Fruit fly (Drosophila melanogaster) whole organism, adult: ENCODE data around the gene CG1847.

Experiments used
- CG12768 ChIP-seq: fragments of 200-800 bp; sonication (Bioruptor generic); optimal IDR thresholded peaks from 2 replicates; lab custom pipeline; 2017; ENCODE audit warnings: missing biosample characterization, missing genetic modification characterization, mild to moderate bottlenecking, moderate library complexity, missing genetic modification reagents
- CG14711 ChIP-seq: fragments of 200-800 bp; sonication (Bioruptor generic); optimal IDR thresholded peaks from 2 replicates; lab custom pipeline; 2018; ENCODE audit warnings: missing biosample characterization, mild to moderate bottlenecking, missing genetic modification characterization, moderate library complexity
- CG7045 ChIP-seq: fragments of 200-800 bp; sonication (Bioruptor generic); optimal IDR thresholded peaks from 2 replicates; lab custom pipeline; 2017; ENCODE audit warnings: missing biosample characterization, mild to moderate bottlenecking, missing genetic modification characterization
- Mnt ChIP-seq: fragments of 200-800 bp; sonication (Bioruptor generic); optimal IDR thresholded peaks from 2 replicates; lab custom pipeline; 2016; ENCODE audit warnings: missing biosample characterization, mild to moderate bottlenecking, missing genetic modification characterization
- kay ChIP-seq: fragments of 200-800 bp; sonication (Bioruptor generic); peaks from one replicate; lab custom pipeline; 2016; ENCODE audit warnings: missing biosample characterization, missing genetic modification characterization, borderline replicate concordance
- toe ChIP-seq: fragments of 200-800 bp; sonication (Bioruptor generic); optimal IDR thresholded peaks from 2 replicates; lab custom pipeline; 2016; ENCODE audit warnings: missing biosample characterization, missing genetic modification characterization

- TF ChIP-seq CG7045 (GFP tag; lab: Kevin White, UChicago) (no peak), toe (no peak), kay (no peak), Mnt (GFP tag; lab: Kevin White, UChicago) (no peak), CG12768 (GFP tag; lab: Kevin White, UChicago) (no peak), CG14711 (tag; lab: Kevin White, UChicago) (no peak)
Observed at dm6 chrX:11837926-11838325, 31.0 kb upstream of the CG1847 start, which contains the start of gene CG15741.
